Worm (Caenorhabditis elegans) whole organism, midembryonic: ENCODE data around the gene C07H4.1.

Source experiments
- T22C8.4 ChIP-seq: fragments of 200-800 bp; sonication (Bioruptor generic); IDR thresholded peaks from 2 replicates; pipeline ENCODE4 v1.3.6; 2022; ENCODE audit warnings: missing genetic modification characterization, missing compliant biosample characterization
- cog-1 ChIP-seq: sonication (generic microtip); optimal IDR thresholded peaks from 2 replicates; lab custom pipeline; 2016; ENCODE audit warnings: missing genetic modification characterization, missing compliant biosample characterization
- flt-1 ChIP-seq: fragments of 200-800 bp; sonication (Bioruptor generic); IDR thresholded peaks from 2 replicates; pipeline ENCODE4 v1.3.6; 2022; ENCODE audit warnings: missing genetic modification characterization, missing compliant biosample characterization
- klf-2 ChIP-seq: fragments of 200-800 bp; sonication (Bioruptor generic); conservative IDR thresholded peaks from 2 replicates; pipeline ENCODE4 v1.3.6; 2022; ENCODE audit warnings: missing genetic modification reagents, missing genetic modification characterization, missing compliant biosample characterization
- med-1 ChIP-seq: sonication (generic microtip); optimal IDR thresholded peaks from 2 replicates; lab custom pipeline; 2017; ENCODE audit warnings: missing genetic modification characterization, mild to moderate bottlenecking, missing compliant biosample characterization, antibody characterized with exemption, missing genetic modification reagents; ENCODE audit not compliant: insufficient read depth
- ref-1 ChIP-seq: fragments of 200-800 bp; sonication (Bioruptor generic); conservative IDR thresholded peaks from 2 replicates; pipeline ENCODE4 v1.3.6; 2022; ENCODE audit warnings: missing genetic modification reagents, missing genetic modification characterization, missing compliant biosample characterization
- tab-1 ChIP-seq: fragments of 200-800 bp; sonication (Bioruptor generic); IDR thresholded peaks from 2 replicates; pipeline ENCODE4 v1.3.6; 2022; ENCODE audit warnings: missing genetic modification characterization, missing compliant biosample characterization
- ztf-23 ChIP-seq: fragments of 200-800 bp; sonication (Bioruptor generic); IDR thresholded peaks from 2 replicates; pipeline ENCODE4 v1.3.6; 2022; ENCODE audit warnings: missing genetic modification reagents, missing genetic modification characterization, missing compliant biosample characterization
- ztf-29 ChIP-seq: fragments of 200-800 bp; sonication (Bioruptor generic); IDR thresholded peaks from 2 replicates; pipeline ENCODE4 v1.3.6; 2022; ENCODE audit warnings: missing genetic modification reagents, missing genetic modification characterization, missing compliant biosample characterization

C07H4.1 gene

DNA sequence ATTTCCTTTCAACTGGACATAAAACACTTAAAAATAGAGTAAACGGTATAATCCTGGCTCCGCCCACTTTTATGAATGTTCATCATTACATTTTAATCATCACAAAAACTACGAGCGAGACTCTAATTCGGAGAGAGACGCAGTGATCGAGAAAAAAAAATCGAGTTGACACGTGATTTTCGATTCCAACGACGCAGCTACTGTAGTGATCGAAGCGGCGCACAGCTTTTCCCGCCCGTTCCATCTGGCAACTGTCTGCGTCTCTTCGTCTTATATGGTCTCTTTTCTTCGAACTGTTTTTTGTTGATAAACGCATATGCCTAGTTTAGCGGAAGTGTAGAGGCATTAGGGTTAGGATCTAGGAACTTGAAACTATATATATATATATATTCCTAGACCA, 20.3 kb upstream of the C07H4.1 start:
- TF ChIP-seq T22C8.4 (GFP tag; lab: Robert Waterston, UW) (no peak), tab-1 (no peak), klf-2 (GFP tag; lab: Robert Waterston, UW) (no peak), ztf-29 (GFP tag; lab: Robert Waterston, UW) (no peak), ref-1 (no peak), cog-1 (tag; lab: Kevin White, UChicago) (no peak), med-1 (no peak), flt-1 (GFP tag; lab: Robert Waterston, UW) (no peak), ztf-23 (no peak)

DNA sequence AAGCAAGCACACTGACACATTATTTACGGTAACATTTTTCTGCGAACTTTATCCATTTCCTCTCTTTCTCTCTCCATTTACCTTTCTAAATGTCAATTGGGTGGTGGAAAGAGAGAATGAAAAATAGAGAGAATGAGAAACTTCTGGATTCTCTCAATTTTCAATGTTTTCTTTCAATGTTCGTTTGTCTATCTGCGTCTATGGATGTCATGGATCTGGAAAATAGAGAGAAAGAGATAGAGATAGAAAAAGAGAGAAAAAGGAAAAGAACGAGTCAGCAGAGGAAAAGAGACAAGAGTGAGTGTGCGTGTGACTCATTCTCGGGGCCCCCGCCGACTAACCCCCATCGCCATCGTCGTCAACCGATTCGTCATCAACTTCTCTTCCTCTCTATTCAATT, 19.4 kb upstream of the C07H4.1 start, which contains the start of gene jun-1:
TSS of gene jun-1 (plus strand) at position 307 of the 400 bp plus-strand sequence.
- peak; percentile 54 for TF ChIP-seq cog-1 (tag; lab: Kevin White, UChicago)
- TF ChIP-seq T22C8.4 (GFP tag; lab: Robert Waterston, UW) = no peak

ce11 chrII:9111471-9112016, 18.1 kb upstream of the C07H4.1 start:
- TF ChIP-seq med-1 (no peak), ztf-23 (no peak), tab-1 (no peak)

DNA sequence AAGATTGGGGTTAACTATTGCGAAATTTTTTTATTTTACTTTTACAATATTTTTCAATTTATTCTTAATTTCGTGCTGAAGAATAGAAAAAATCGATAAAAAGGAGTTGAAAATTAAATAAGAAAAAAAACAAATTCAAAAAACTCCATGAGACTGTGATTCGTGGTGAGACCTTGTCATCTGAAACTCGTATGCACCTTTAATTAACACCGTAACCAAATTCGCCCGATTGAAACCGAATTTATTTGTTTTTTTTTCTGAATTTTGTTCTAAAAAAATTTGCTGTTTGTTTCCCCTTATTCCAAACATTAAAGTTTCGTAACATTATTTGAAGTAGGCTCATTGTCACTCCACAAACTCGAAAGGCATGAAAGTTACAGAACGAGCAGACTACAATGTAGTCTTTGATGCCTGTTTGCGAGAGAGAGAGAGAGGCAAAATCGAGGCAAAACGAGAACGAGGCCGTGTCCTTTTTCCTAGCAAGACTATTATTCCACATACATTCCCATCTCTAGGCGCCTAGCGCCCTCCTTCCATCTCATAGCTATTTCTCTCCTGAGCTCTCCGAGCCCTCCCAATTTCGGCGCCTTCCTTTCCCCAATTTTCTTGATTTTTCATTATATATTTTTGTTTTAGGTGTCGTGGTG, 15.5 kb upstream of the C07H4.1 start, which contains the start of gene T24H10.4:
TSS of gene T24H10.4 (plus strand) at position 630 of the 647 bp plus-strand sequence.
- no peak for TF ChIP-seq tab-1
- no peak for TF ChIP-seq med-1
- TF ChIP-seq ref-1 = no peak
- TF ChIP-seq ztf-29 (GFP tag; lab: Robert Waterston, UW) = no peak
- no peak for TF ChIP-seq cog-1 (tag; lab: Kevin White, UChicago)
- no peak for TF ChIP-seq flt-1 (GFP tag; lab: Robert Waterston, UW)
- TF ChIP-seq ztf-23 = no peak
- TF ChIP-seq klf-2 (GFP tag; lab: Robert Waterston, UW) = no peak
- no peak for TF ChIP-seq T22C8.4 (GFP tag; lab: Robert Waterston, UW)

DNA sequence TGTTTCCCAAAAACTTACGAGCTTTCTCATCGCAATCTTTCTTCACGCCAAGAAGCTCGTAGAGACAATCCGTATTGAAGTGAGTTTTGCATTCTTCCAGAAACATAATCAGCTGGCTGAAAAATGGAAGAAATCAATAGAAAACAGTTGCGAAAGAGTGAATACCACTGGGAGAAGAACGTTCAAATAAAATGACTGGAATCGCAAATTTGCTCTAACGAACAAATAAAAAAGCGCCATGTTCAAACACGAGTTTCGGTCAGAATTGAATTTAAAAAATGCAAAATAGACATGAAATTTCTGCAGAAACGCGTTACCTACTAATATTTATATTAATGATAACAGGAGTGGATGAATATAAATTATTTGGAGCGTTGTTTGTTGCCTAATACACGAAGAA, 15.0 kb upstream of the C07H4.1 start, which contains the start of gene dnj-23:
TSS of gene dnj-23 (minus strand) at position 158 of the 400 bp plus-strand sequence.
- no peak for TF ChIP-seq T22C8.4 (GFP tag; lab: Robert Waterston, UW)
- no peak for TF ChIP-seq med-1
- no peak for TF ChIP-seq flt-1 (GFP tag; lab: Robert Waterston, UW)
- TF ChIP-seq ref-1 = no peak
- TF ChIP-seq ztf-29 (GFP tag; lab: Robert Waterston, UW) = no peak
- TF ChIP-seq ztf-23 = no peak
- no peak for TF ChIP-seq cog-1 (tag; lab: Kevin White, UChicago)
- no peak for TF ChIP-seq klf-2 (GFP tag; lab: Robert Waterston, UW)
- TF ChIP-seq tab-1 = no peak

ce11 chrII:9107095-9107769, 13.7 kb upstream of the C07H4.1 start, which contains the start of gene dyrb-1:
dyrb-1 (minus strand) TSS chrII:9107145.
- TF ChIP-seq cog-1 (tag; lab: Kevin White, UChicago) = no peak
- TF ChIP-seq ztf-23 = no peak
- no peak for TF ChIP-seq tab-1
- no peak for TF ChIP-seq flt-1 (GFP tag; lab: Robert Waterston, UW)
- no peak for TF ChIP-seq ztf-29 (GFP tag; lab: Robert Waterston, UW)
- TF ChIP-seq klf-2 (GFP tag; lab: Robert Waterston, UW) = no peak
- no peak for TF ChIP-seq T22C8.4 (GFP tag; lab: Robert Waterston, UW)
- no peak for TF ChIP-seq med-1
- TF ChIP-seq ref-1 = no peak

DNA sequence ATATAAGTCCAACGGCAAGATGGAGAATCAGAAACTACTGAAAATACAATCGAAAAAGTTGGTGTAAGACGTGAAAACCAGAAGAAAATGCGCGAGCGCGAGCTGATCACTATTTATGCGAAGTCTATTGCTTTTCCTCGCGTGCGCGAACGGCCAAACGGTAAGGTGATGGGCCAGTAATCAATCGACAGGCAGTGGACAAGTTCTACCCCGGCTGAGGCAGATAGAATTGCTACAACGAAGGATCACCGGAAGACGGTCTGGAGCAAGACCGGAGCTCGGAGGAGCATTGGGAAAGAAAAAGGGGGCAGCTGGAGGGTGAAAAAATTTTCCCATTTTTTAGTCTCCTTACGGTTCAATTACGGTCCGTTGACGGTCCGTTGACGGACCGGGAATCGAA, 9.1 kb upstream of the C07H4.1 start:
- TF ChIP-seq klf-2 (GFP tag; lab: Robert Waterston, UW) (0 out of 2 replicates have a peak, but pooled peaks have one; percentile 14), ztf-23 (peak; percentile 60; the same call in 1 of the 2 replicates), ztf-29 (GFP tag; lab: Robert Waterston, UW) (0 out of 2 replicates have a peak, but pooled peaks have one; percentile 28), tab-1 (peak; percentile 83), ref-1 (0 out of 2 replicates have a peak, but pooled peaks have one; percentile 28), flt-1 (GFP tag; lab: Robert Waterston, UW) (peak; percentile 89), T22C8.4 (GFP tag; lab: Robert Waterston, UW) (peak; percentile 21; the same call in 1 of the 2 replicates)

- TF ChIP-seq flt-1 (GFP tag; lab: Robert Waterston, UW) = no peak
- TF ChIP-seq med-1 = no peak
- TF ChIP-seq ztf-23 = no peak
- TF ChIP-seq ref-1 = no peak
- TF ChIP-seq ztf-29 (GFP tag; lab: Robert Waterston, UW) = no peak
- no peak for TF ChIP-seq klf-2 (GFP tag; lab: Robert Waterston, UW)
- TF ChIP-seq cog-1 (tag; lab: Kevin White, UChicago) = no peak
Observed at ce11 chrII:9100798-9101197, 7.3 kb upstream of the C07H4.1 start, which contains the start of gene T24H10.5. T24H10.5 (plus strand) TSS chrII:9101098.

DNA sequence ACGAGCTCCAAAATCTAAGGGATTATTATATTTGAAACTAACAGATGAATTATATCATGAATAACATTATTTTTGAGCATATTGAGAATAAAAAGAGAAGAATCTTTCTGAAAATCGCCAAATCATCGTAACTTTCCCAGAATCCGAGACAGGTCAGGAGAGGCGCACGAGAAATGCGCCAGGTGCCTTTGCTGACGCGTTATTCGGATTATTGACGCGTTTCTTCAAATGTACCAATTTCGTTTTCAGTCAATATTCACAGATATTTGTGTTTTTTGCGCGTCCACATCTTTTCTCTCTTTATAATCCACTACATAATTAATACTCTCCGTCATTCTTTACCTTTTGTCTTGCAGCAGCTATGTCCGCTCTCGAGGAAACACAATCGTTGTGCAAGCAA, 5.5 kb upstream of the C07H4.1 start, which contains the start of gene T24H10.1:
TSS of gene T24H10.1 (plus strand) at position 355 of the 400 bp plus-strand sequence.
- TF ChIP-seq ztf-29 (GFP tag; lab: Robert Waterston, UW) (no peak), ref-1 (no peak), ztf-23 (no peak), flt-1 (GFP tag; lab: Robert Waterston, UW) (no peak), T22C8.4 (GFP tag; lab: Robert Waterston, UW) (no peak), cog-1 (tag; lab: Kevin White, UChicago) (no peak), klf-2 (GFP tag; lab: Robert Waterston, UW) (no peak), med-1 (no peak), tab-1 (no peak)

DNA sequence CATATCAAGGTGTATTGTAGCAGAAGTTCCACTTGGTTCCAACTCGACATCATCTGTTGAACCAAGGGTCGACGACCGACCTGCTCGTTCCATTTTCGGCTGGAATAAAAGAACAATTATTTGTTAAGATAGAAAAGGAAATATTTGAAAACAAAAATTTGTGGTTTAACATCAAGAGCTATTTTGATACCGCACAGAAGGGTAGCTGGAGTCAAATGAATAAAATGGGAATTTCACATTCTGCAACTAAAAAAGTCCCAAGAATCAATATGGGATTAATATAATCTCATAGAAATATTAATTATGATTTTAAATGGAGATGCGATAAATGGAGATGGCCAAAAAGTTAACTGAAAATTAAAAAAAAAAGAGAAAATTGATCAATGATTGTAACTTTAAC, 5.0 kb upstream of the C07H4.1 start, which contains the start of gene clh-5:
TSS of gene clh-5 (minus strand) at position 101 of the 400 bp plus-strand sequence.
- TF ChIP-seq med-1 (no peak), tab-1 (no peak), klf-2 (GFP tag; lab: Robert Waterston, UW) (no peak), T22C8.4 (GFP tag; lab: Robert Waterston, UW) (no peak), ref-1 (no peak), flt-1 (GFP tag; lab: Robert Waterston, UW) (no peak), ztf-23 (no peak), ztf-29 (GFP tag; lab: Robert Waterston, UW) (no peak), cog-1 (tag; lab: Kevin White, UChicago) (no peak)
